Fruit fly (Drosophila melanogaster): ENCODE measurements around the gene CG33493.
A peak's percentile ranks its signal among the peaks of the same experiment; 100 is the strongest.

CG33493 gene

DNA sequence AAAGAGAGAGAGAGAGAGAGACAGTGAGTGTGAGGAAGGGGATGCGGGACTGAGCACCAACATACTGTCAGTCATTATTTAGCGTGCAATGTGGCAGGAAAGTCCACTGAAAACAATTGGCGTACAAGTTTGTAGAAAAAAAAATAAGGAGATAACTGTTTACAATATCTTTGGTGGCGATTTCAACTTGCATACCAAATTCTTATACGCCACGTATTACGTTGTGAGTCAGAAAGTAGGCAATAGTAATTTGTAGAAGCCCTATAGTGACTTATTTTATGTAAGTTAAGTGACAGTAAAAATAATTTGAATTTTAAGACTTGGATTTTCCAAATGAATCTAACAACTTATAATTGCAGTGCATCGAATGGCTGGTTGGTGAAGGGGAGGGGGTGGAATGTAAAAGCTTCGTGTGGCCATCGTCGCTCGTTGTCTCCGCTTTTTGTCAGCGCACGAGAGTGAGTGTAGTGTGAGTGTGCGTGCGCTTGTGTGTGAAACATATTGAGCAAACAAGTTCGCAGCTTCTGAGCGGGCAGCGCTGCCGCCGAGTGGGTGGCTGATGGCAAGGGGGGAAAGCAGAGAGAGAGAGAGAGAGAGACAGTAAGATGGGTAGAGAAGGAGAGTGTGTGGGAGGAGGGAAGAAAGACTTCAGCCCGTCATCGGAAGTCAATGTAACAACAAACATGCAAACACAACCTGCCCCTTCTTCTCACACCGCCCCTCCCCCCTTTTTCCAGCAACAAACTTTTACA is 46.9 kb upstream of the CG33493 start (continued):
- peak; percentile 62; the same call in 1 of the 2 replicates for TF ChIP-seq CG43689 (GFP tag; IDR thresholded peaks at IDR 0.05)
- peak; percentile 85 for TF ChIP-seq Myb (GFP tag; optimal IDR thresholded peaks at IDR 0.05)
- TF ChIP-seq Dref (GFP tag; IDR thresholded peaks at IDR 0.05): no peak
- TF ChIP-seq CG13123 (GFP tag; optimal IDR thresholded peaks at IDR 0.05): peak; percentile 69
- peak; percentile 84 for TF ChIP-seq CG11723 (GFP tag; optimal IDR thresholded peaks at IDR 0.05)
- peak; percentile 89 for TF ChIP-seq Xbp1 (GFP tag; optimal IDR thresholded peaks at IDR 0.05)
- TF ChIP-seq BtbVII (GFP tag; optimal IDR thresholded peaks at IDR 0.05): peak; percentile 96
- TF ChIP-seq Abd-B (GFP tag; optimal IDR thresholded peaks at IDR 0.05): peak; percentile 95
- TF ChIP-seq H15 (GFP tag; IDR thresholded peaks at IDR 0.05): peak; percentile 95
- TF ChIP-seq Drgx (GFP tag; IDR thresholded peaks at IDR 0.05): peak; percentile 95
- peak; percentile 93 for TF ChIP-seq CoRest (tag; optimal IDR thresholded peaks at IDR 0.05)
- peak; percentile 96 for TF ChIP-seq fd96Cb (tag; optimal IDR thresholded peaks at IDR 0.05)
- peak; percentile 90 for TF ChIP-seq CG6689 (GFP tag; IDR thresholded peaks at IDR 0.05)
- TF ChIP-seq NK7.1 (GFP tag; optimal IDR thresholded peaks at IDR 0.05): peak; percentile 84
- peak; percentile 94; the same call in 2 of the 3 replicates for TF ChIP-seq Dbx (GFP tag; IDR thresholded peaks at IDR 0.05)
- TF ChIP-seq CkIIα-i1 (GFP tag; IDR thresholded peaks at IDR 0.05): peak; percentile 60; the same call in 1 of the 2 replicates
- peak; percentile 98 for TF ChIP-seq Adf1 (GFP tag; IDR thresholded peaks at IDR 0.05)
- no peak for TF ChIP-seq CG7271 (tag; optimal IDR thresholded peaks at IDR 0.05)
- TF ChIP-seq crol (GFP tag; IDR thresholded peaks at IDR 0.05): peak; percentile 100
- peak; percentile 96 for TF ChIP-seq Meics (GFP tag; optimal IDR thresholded peaks at IDR 0.05)
- TF ChIP-seq lov (optimal IDR thresholded peaks at IDR 0.05): no peak
- TF ChIP-seq lov (GFP tag; IDR thresholded peaks at IDR 0.05): no peak; the same call in 2 of the 3 replicates
- TF ChIP-seq lmd (GFP tag; IDR thresholded peaks at IDR 0.05): peak; percentile 97
- TF ChIP-seq CG4854 (GFP tag; optimal IDR thresholded peaks at IDR 0.05): peak; percentile 93
- peak; percentile 93 for TF ChIP-seq Ada2b (GFP tag; IDR thresholded peaks at IDR 0.05)
- TF ChIP-seq sens (GFP tag): peak; percentile 99
- peak; percentile 92 for TF ChIP-seq CG18619 (GFP tag; optimal IDR thresholded peaks at IDR 0.05)
- TF ChIP-seq MESR4 (GFP tag; optimal IDR thresholded peaks at IDR 0.05): no peak
- TF ChIP-seq CG1529 (GFP tag; optimal IDR thresholded peaks at IDR 0.05): peak; percentile 86
- peak; percentile 88 for TF ChIP-seq tio (GFP tag; optimal IDR thresholded peaks at IDR 0.05)
- peak; percentile 96 for TF ChIP-seq CG10979 (tag; optimal IDR thresholded peaks at IDR 0.05)
- peak; percentile 66; the same call in 1 of the 2 replicates for TF ChIP-seq dati (GFP tag; IDR thresholded peaks at IDR 0.05)
- TF ChIP-seq Deaf1 (tag; optimal IDR thresholded peaks at IDR 0.05): peak; percentile 87
- peak; percentile 91 for TF ChIP-seq CG2712 (tag; optimal IDR thresholded peaks at IDR 0.05)
- TF ChIP-seq vnd (GFP tag; IDR thresholded peaks at IDR 0.05; ENCODE audit: partially characterized antibody): no peak
- peak; percentile 97 for TF ChIP-seq ind (GFP tag; optimal IDR thresholded peaks at IDR 0.05)
- peak; percentile 94 for TF ChIP-seq CG12071 (GFP tag; optimal IDR thresholded peaks at IDR 0.05)
- TF ChIP-seq CG17612 (GFP tag; IDR thresholded peaks at IDR 0.05): peak; percentile 90
- peak; percentile 91 for TF ChIP-seq Camta (GFP tag; optimal IDR thresholded peaks at IDR 0.05)
- TF ChIP-seq insv (GFP tag; optimal IDR thresholded peaks at IDR 0.05): peak in 1 of 2 experiments; percentile 49
- TF ChIP-seq CG10209 (GFP tag; optimal IDR thresholded peaks at IDR 0.05): peak; percentile 92
- no peak for TF ChIP-seq CG30020 (tag; optimal IDR thresholded peaks at IDR 0.05)
- TF ChIP-seq ken (GFP tag; IDR thresholded peaks at IDR 0.05): peak; percentile 80; the same call in 2 of the 3 replicates
- peak; percentile 85 for TF ChIP-seq CG17385 (GFP tag; optimal IDR thresholded peaks at IDR 0.05)
- TF ChIP-seq CG17186 (GFP tag; optimal IDR thresholded peaks at IDR 0.05): peak; percentile 68
- TF ChIP-seq ham (GFP tag; IDR thresholded peaks at IDR 0.05): peak; percentile 74
- TF ChIP-seq dpn (GFP tag; optimal IDR thresholded peaks at IDR 0.05): peak; percentile 91 to 95
- peak; percentile 82 for TF ChIP-seq CG11085 (GFP tag; IDR thresholded peaks at IDR 0.05)
- TF ChIP-seq pan (optimal IDR thresholded peaks at IDR 0.05): no peak
- TF ChIP-seq pan (GFP tag; optimal IDR thresholded peaks at IDR 0.05 in 1 of 2, IDR thresholded peaks at IDR 0.05 in 1 of 2): peak in 1 of 2 experiments; percentile 95

Data from whole organism, embryonic.